Fruit fly (Drosophila melanogaster): ENCODE measurements around the gene CG9698.

DNA sequence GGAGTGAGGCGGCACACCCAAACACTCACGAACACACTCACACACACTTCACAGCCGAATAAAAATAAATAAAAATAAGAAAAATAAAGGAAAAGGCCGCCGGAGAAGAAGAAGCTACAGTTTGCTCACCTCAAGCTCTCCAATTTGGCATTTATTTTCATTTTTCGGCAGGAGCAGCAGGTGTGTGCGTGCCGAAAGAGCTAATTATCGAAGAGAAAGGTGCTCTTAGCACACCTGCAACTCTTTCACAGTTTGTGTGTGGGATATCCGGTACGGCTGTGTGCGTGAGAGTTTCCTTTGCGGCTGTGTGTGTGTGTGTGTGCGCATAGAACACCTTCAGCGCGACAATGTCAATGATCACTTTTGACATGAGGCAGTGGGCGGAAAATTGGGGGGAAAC, 30.4 kb downstream of the CG9698 start:
- TF ChIP-seq CG3032 (tag; optimal IDR thresholded peaks at IDR 0.05) (no peak), OdsH (GFP tag; optimal IDR thresholded peaks at IDR 0.05) (no peak)

All from whole organism, prepupa.